Worm (Caenorhabditis elegans) whole organism, young adult: ENCODE data around the gene F44G4.1.

Source experiments
- attf-3 ChIP-seq: fragments of 200-800 bp; sonication (Bioruptor generic); conservative IDR thresholded peaks from 2 replicates; pipeline ENCODE4 v1.3.6; 2022; ENCODE audit warnings: missing genetic modification reagents, missing genetic modification characterization, missing compliant biosample characterization
- dpff-1 ChIP-seq: sonication (generic microtip); optimal IDR thresholded peaks from 2 replicates; lab custom pipeline; 2017; ENCODE audit warnings: mild to moderate bottlenecking, missing genetic modification characterization, missing compliant biosample characterization
- madf-3 ChIP-seq: fragments of 200-800 bp; sonication (Bioruptor generic); IDR thresholded peaks from 2 replicates; pipeline ENCODE4 v1.3.6; 2022; ENCODE audit warnings: missing genetic modification reagents, missing genetic modification characterization, missing compliant biosample characterization
- tbp1 ChIP-seq: fragments of 200-800 bp; sonication (Bioruptor generic); optimal IDR thresholded peaks from 2 replicates; lab custom pipeline; 2018; ENCODE audit warnings: mild to moderate bottlenecking, missing genetic modification characterization, missing compliant biosample characterization
- unc-62 ChIP-seq: fragments of 150-350 bp; optimal IDR thresholded peaks from 2 replicates; lab custom pipeline; 2014; ENCODE audit warnings: missing biosample characterization, missing genetic modification reagents, missing genetic modification characterization
- ztf-18 ChIP-seq: sonication (generic microtip); optimal IDR thresholded peaks from 2 replicates; lab custom pipeline; 2016; ENCODE audit warnings: missing genotype, mild to moderate bottlenecking, missing genetic modification characterization, missing compliant biosample characterization
- ztf-28 ChIP-seq: fragments of 200-800 bp; sonication (Bioruptor generic); IDR thresholded peaks from 2 replicates; pipeline ENCODE4 v1.3.6; 2022; ENCODE audit warnings: missing genetic modification reagents, missing genetic modification characterization, missing compliant biosample characterization

ce11 chrII:9041306-9041705 is 46.9 kb downstream of the F44G4.1 start, which contains the start of gene F37B12.3:
- TF ChIP-seq tbp1 (GFP tag; lab: Kevin White, UChicago) (no peak), madf-3 (GFP tag; lab: Robert Waterston, UW) (no peak), attf-3 (no peak), dpff-1 (no peak), ztf-18 (tag; lab: Kevin White, UChicago) (no peak), ztf-28 (no peak), unc-62 (GFP tag; lab: Kevin White, UChicago) (no peak)
